Fruit fly (Drosophila melanogaster) whole organism, prepupa: Measurements from ENCODE around the gene CG34015.
A peak's percentile ranks its signal among the peaks of the same experiment; 100 is the strongest.

Experiments used
- CG11902 ChIP-seq: fragments of 200-800 bp; sonication (Bioruptor generic); optimal IDR thresholded peaks from 3 replicates; lab custom pipeline; 2016; ENCODE audit warnings: missing biosample characterization, missing genetic modification characterization
- CG4318 ChIP-seq: fragments of 200-800 bp; sonication (Bioruptor generic); optimal IDR thresholded peaks from 3 replicates; lab custom pipeline; 2017; ENCODE audit warnings: missing biosample characterization, mild to moderate bottlenecking, missing genetic modification characterization
- CG6276 ChIP-seq: fragments of 200-800 bp; sonication (Bioruptor generic); optimal IDR thresholded peaks from 2 replicates; lab custom pipeline; 2017; ENCODE audit warnings: missing biosample characterization, mild to moderate bottlenecking, missing genetic modification characterization
- Ets21C ChIP-seq: fragments of 200-800 bp; sonication (Bioruptor generic); optimal IDR thresholded peaks from 3 replicates; lab custom pipeline; 2016; ENCODE audit warnings: missing biosample characterization, missing genetic modification characterization
- Ets96B ChIP-seq: fragments of 200-800 bp; optimal IDR thresholded peaks from 2 replicates; lab custom pipeline; 2019; ENCODE audit warnings: missing biosample characterization, mild to moderate bottlenecking, missing genetic modification characterization, moderate library complexity
- Met ChIP-seq: fragments of 200-800 bp; sonication (Bioruptor generic); optimal IDR thresholded peaks from 3 replicates; lab custom pipeline; 2016; ENCODE audit warnings: missing biosample characterization, missing genetic modification characterization
- Sox102F ChIP-seq: fragments of 200-800 bp; sonication (Bioruptor generic); optimal IDR thresholded peaks from 2 replicates; lab custom pipeline; 2016; ENCODE audit warnings: missing biosample characterization, mild to moderate bottlenecking, missing genetic modification characterization
- svp ChIP-seq: fragments of 200-800 bp; sonication (Bioruptor generic); peaks from one replicate; lab custom pipeline; 2016; ENCODE audit warnings: missing biosample characterization, missing genetic modification characterization

dm6 chrX:16403811-16404420 lies 44.2 kb downstream of the CG34015 start:
- TF ChIP-seq CG11902 (peak; percentile 18), CG4318 (GFP tag; lab: Kevin White, UChicago) (peak; percentile 38), svp (GFP tag; lab: Kevin White, UChicago) (peak; percentile 86), Ets21C (GFP tag; lab: Kevin White, UChicago) (peak; percentile 24), Met (GFP tag; lab: Kevin White, UChicago) (no peak), Sox102F (GFP tag; lab: Kevin White, UChicago) (peak; percentile 49), Ets96B (peak; percentile 63), CG6276 (GFP tag; lab: Kevin White, UChicago) (no peak)
